Fruit fly (Drosophila melanogaster) whole organism, adult: ENCODE results near the gene CtsF.

Experiments
- CG11617 ChIP-seq: fragments of 200-800 bp; sonication (Bioruptor generic); optimal IDR thresholded peaks from 2 replicates; lab custom pipeline; 2017; ENCODE audit warnings: mild to moderate bottlenecking, missing biosample characterization, missing genetic modification reagents, missing genetic modification characterization
- CG12768 ChIP-seq: fragments of 200-800 bp; sonication (Bioruptor generic); optimal IDR thresholded peaks from 2 replicates; lab custom pipeline; 2017; ENCODE audit warnings: missing biosample characterization, missing genetic modification characterization, mild to moderate bottlenecking, moderate library complexity, missing genetic modification reagents
- CG14711 ChIP-seq: fragments of 200-800 bp; sonication (Bioruptor generic); optimal IDR thresholded peaks from 2 replicates; lab custom pipeline; 2018; ENCODE audit warnings: missing biosample characterization, mild to moderate bottlenecking, missing genetic modification characterization, moderate library complexity
- CG1620 ChIP-seq: fragments of 200-800 bp; sonication (Bioruptor generic); optimal IDR thresholded peaks from 2 replicates; lab custom pipeline; 2016; ENCODE audit warnings: missing biosample characterization, missing genetic modification characterization
- CG33017 ChIP-seq: fragments of 200-800 bp; sonication (Bioruptor generic); optimal IDR thresholded peaks from 2 replicates; lab custom pipeline; 2018; ENCODE audit warnings: missing biosample characterization, mild to moderate bottlenecking, missing genetic modification characterization, moderate library complexity
- CG5204 ChIP-seq: fragments of 200-800 bp; sonication (Bioruptor generic); optimal IDR thresholded peaks from 2 replicates; lab custom pipeline; 2016; ENCODE audit warnings: missing biosample characterization, missing genetic modification characterization
- CG7045 ChIP-seq: fragments of 200-800 bp; sonication (Bioruptor generic); optimal IDR thresholded peaks from 2 replicates; lab custom pipeline; 2017; ENCODE audit warnings: missing biosample characterization, mild to moderate bottlenecking, missing genetic modification characterization
- CG7101 ChIP-seq: fragments of 200-800 bp; sonication (Bioruptor generic); optimal IDR thresholded peaks from 2 replicates; lab custom pipeline; 2018; ENCODE audit warnings: missing biosample characterization, mild to moderate bottlenecking, missing genetic modification characterization, moderate library complexity
- Clk ChIP-seq: fragments of 200-800 bp; sonication (Bioruptor generic); optimal IDR thresholded peaks from 2 replicates; lab custom pipeline; 2017; ENCODE audit warnings: missing biosample characterization, missing genetic modification characterization
- Crg-1 ChIP-seq: fragments of 200-800 bp; sonication (Bioruptor generic); optimal IDR thresholded peaks from 2 replicates; lab custom pipeline; 2016; ENCODE audit warnings: missing biosample characterization, missing genetic modification characterization
- Hr96 ChIP-seq: fragments of 200-800 bp; sonication (Bioruptor generic); optimal IDR thresholded peaks from 2 replicates; lab custom pipeline; 2016; ENCODE audit warnings: missing biosample characterization, missing genetic modification characterization
- Mnt ChIP-seq: fragments of 200-800 bp; sonication (Bioruptor generic); optimal IDR thresholded peaks from 2 replicates; lab custom pipeline; 2016; ENCODE audit warnings: missing biosample characterization, mild to moderate bottlenecking, missing genetic modification characterization
- bab1 ChIP-seq: fragments of 200-800 bp; sonication (Bioruptor generic); optimal IDR thresholded peaks from 3 replicates; lab custom pipeline; 2019; ENCODE audit warnings: missing biosample characterization, mild to moderate bottlenecking, missing genetic modification characterization, moderate library complexity
- cic ChIP-seq: fragments of 200-800 bp; sonication (Bioruptor generic); optimal IDR thresholded peaks from 2 replicates; lab custom pipeline; 2017; ENCODE audit warnings: missing biosample characterization, mild to moderate bottlenecking, missing genetic modification characterization, moderate library complexity
- cnc ChIP-seq, 2 experiments: fragments of >200 bp; optimal IDR thresholded peaks; 2 replicates each; lab custom pipeline; 2017
- kay ChIP-seq: fragments of 200-800 bp; sonication (Bioruptor generic); peaks from one replicate; lab custom pipeline; 2016; ENCODE audit warnings: missing biosample characterization, missing genetic modification characterization, borderline replicate concordance
- ovo ChIP-seq: fragments of 200-800 bp; sonication (Bioruptor generic); optimal IDR thresholded peaks from 2 replicates; lab custom pipeline; 2016; ENCODE audit warnings: missing biosample characterization, missing genetic modification characterization
- pad ChIP-seq: fragments of 200-800 bp; sonication (Bioruptor generic); optimal IDR thresholded peaks from 3 replicates; lab custom pipeline; 2017; ENCODE audit warnings: missing biosample characterization, missing genetic modification characterization, mild to moderate bottlenecking, moderate library complexity, missing genetic modification reagents
- tj ChIP-seq: fragments of 200-800 bp; sonication (Bioruptor generic); optimal IDR thresholded peaks from 3 replicates; lab custom pipeline; 2017; ENCODE audit warnings: missing biosample characterization, mild to moderate bottlenecking, missing genetic modification characterization, moderate library complexity
- toe ChIP-seq: fragments of 200-800 bp; sonication (Bioruptor generic); optimal IDR thresholded peaks from 2 replicates; lab custom pipeline; 2016; ENCODE audit warnings: missing biosample characterization, missing genetic modification characterization

Gene CtsF

DNA sequence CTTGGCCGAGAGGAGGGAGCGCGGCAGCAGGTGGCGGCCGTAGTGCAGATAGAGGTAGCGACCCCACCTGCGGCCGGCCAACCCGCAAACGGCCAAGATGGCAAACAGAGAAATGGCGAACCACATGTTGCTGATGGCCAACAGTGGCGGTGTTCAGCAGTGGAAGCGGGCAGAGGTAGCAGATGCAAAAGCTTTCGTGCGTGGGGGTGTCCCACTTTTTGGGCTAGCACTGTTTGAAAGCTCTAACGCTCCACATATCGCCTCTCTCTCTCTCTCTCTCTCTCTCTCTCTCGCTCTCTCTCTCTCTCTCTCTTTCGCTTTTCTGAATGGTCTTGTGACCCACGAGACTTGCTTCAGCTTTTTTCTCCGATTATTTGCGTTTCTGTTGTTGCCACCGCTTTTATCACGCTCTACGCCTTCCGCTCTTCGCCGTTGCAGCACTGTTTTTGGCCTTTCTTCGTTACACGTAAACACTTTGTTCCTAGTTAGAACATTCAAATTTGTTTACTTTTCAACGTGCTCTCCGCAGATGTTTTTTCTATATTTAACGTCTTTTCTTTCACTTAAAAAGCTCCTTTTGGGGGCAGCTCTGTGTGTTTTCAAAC is 31.3 kb upstream of the CtsF start:
- TF ChIP-seq CG7101 (tag; lab: Kevin White, UChicago) (no peak), CG1620 (GFP tag; lab: Kevin White, UChicago) (no peak), Hr96 (GFP tag; lab: Kevin White, UChicago) (peak; percentile 26), ovo (no peak), CG11617 (GFP tag; lab: Kevin White, UChicago) (no peak), Mnt (GFP tag; lab: Kevin White, UChicago) (peak; percentile 8), CG7045 (GFP tag; lab: Kevin White, UChicago) (peak; percentile 19)

DNA sequence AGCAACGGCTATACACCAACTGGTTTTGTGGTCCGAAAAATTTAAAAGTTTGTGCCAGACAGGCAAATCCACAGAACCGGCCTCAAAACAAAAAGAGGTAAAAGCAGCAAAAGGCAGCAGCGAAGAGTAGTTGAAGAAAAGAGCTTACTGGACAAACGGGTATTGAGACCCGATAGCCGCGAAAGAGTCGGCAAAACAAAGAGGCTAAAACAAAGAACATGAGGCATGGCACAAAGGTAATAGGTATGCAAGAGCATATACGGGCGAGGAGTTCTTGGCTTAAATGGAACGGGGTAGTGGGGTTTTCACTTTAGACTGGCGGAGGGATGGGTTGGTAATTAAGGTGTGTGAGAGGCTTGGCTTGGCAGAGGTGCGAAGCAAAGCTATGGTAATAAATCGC is 29.5 kb upstream of the CtsF start:
- TF ChIP-seq tj (peak; percentile 91), CG14711 (tag; lab: Kevin White, UChicago) (no peak)

DNA sequence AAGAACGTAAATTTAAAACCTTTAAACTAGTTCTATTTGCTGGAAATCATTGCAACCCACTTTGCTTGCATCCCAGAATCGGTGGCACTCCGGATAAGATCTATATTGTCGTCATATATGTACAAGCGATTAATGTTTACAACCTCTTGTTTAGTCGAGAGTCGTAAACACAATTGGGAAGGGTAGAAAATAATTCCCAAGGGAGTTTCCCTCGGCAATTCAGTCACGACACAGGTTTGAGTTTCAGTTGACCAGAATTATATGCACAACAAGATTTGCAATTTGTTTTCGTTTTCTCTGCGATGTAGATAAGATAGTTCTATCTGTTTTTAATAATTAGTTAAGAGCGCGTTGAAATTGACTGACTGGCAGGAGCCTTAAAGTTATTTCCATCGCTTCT is 28.8 kb upstream of the CtsF start:
- TF ChIP-seq kay (GFP tag; lab: Kevin White, UChicago) (peak; percentile 28), CG7101 (tag; lab: Kevin White, UChicago) (no peak), cic (GFP tag; lab: Kevin White, UChicago) (peak; percentile 42), Mnt (GFP tag; lab: Kevin White, UChicago) (no peak), CG33017 (tag; lab: Kevin White, UChicago) (peak; percentile 50), CG5204 (no peak), Hr96 (GFP tag; lab: Kevin White, UChicago) (no peak), toe (no peak)

DNA sequence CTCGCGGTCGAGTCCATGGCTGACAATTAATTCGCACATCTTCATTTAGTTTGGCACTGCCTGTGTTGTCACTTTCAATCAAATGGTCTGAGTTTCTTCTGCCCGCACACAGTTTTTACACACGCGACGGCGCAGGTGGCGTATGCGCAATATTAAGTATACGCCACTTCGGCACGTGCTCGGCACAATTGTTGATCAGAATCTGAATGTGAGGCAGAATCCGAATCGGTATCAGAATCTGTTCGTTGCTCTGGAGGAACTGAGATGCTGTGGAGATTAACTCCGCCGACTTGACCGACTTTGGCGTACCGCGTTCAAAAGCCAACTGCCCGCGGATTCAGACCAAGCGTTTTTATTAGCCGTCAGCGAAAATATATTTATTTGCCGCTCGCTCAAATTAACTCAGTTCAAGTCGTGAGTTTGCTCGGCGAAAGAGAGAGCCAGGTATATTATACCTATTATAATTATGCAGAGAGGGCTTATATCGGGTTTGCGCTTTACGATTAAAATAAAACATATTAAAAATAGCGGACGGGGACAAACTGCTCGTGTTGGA is 28.1 kb upstream of the CtsF start:
- no peak for TF ChIP-seq ovo
- no peak for TF ChIP-seq toe
- TF ChIP-seq tj = peak; percentile 91
- TF ChIP-seq kay (GFP tag; lab: Kevin White, UChicago) = peak; percentile 7
- peak; percentile 15 for TF ChIP-seq cic (GFP tag; lab: Kevin White, UChicago)
- peak; percentile 15 for TF ChIP-seq Mnt (GFP tag; lab: Kevin White, UChicago)

DNA sequence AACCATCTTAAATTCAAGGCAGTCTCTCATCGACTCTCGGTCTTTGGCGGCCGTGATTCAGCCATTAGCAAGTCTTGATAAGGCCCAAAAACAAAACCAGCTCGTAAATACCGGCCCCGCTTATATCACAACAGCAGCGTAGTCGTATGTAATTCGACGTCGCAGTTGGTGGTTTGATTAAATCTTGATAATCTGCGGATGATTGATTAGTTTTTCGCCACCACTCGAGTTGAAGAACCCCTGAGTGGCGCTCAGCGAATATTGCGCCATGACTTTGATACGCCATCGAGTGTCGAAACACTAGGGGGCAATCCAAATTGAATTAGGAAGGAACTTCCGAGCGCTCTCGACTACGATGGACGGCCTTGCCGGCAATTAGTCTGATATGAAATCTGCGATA is 27.1 kb upstream of the CtsF start:
- no peak for TF ChIP-seq CG11617 (GFP tag; lab: Kevin White, UChicago)
- TF ChIP-seq CG12768 (GFP tag; lab: Kevin White, UChicago) = peak; percentile 1

DNA sequence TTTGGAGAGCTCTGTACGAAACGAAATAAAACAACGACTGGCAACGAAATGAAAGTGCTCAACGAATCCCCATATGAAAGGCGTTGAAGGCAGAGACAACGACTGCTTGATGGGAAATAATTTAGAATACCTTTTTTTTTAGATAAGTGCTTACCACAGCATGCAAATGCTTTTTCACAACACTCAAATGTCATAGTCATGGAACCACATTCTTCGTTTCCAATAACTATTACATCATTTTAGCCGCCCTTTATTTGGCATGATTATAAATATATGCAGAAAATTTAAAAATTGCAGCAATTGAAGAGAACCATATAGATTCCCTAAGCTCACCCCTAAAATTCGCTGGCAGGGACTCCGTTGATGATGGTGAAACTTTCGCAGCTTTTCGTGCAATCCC is 26.2 kb upstream of the CtsF start, which contains the start of gene CG31538:
Gene CG31538, minus strand, starts transcription at position 101 of the 400 bp plus-strand sequence.
- TF ChIP-seq toe (no peak), Mnt (GFP tag; lab: Kevin White, UChicago) (no peak), pad (GFP tag; lab: Kevin White, UChicago) (no peak), kay (GFP tag; lab: Kevin White, UChicago) (peak; percentile 21), CG11617 (GFP tag; lab: Kevin White, UChicago) (no peak), CG7101 (tag; lab: Kevin White, UChicago) (no peak)

DNA sequence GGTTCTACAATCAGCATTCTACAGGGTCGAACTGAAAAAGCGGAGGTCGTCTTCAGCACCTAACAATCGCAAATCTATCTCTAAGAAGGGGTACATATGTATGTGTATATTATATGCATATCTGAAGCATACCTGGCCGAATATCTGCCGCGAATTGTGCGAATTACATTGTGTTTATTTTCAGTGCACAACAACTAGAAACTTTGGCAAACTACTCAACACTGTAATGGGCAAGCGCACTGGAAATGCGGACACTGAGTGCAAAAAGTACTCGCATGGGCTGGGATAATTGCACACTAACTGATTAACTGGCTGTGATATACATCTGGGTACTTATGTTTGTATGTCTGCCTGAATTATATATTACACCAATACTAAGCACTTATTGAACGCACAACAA is 19.3 kb upstream of the CtsF start:
- TF ChIP-seq CG1620 (GFP tag; lab: Kevin White, UChicago) (peak; percentile 67), CG7045 (GFP tag; lab: Kevin White, UChicago) (peak; percentile 32), Hr96 (GFP tag; lab: Kevin White, UChicago) (no peak), CG11617 (GFP tag; lab: Kevin White, UChicago) (peak; percentile 29), CG33017 (tag; lab: Kevin White, UChicago) (peak; percentile 42), tj (peak; percentile 43), Clk (GFP tag; lab: Kevin White, UChicago) (peak; percentile 37), cnc (optimal IDR thresholded peaks at IDR 0.05; lab: Kevin White, UChicago) (no peak), kay (GFP tag; lab: Kevin White, UChicago) (no peak), CG7101 (tag; lab: Kevin White, UChicago) (peak; percentile 66), CG14711 (tag; lab: Kevin White, UChicago) (peak; percentile 16), cic (GFP tag; lab: Kevin White, UChicago) (peak; percentile 38), Mnt (GFP tag; lab: Kevin White, UChicago) (peak; percentile 58), Crg-1 (GFP tag; lab: Kevin White, UChicago) (peak; percentile 62), toe (no peak), ovo (no peak), CG12768 (GFP tag; lab: Kevin White, UChicago) (peak; percentile 73), CG5204 (no peak), pad (GFP tag; lab: Kevin White, UChicago) (peak; percentile 67), bab1 (GFP tag; lab: Kevin White, UChicago) (peak; percentile 13)
